Worm (Caenorhabditis elegans) whole organism, L1 larva: ENCODE results near the gene txt-5.
A peak's percentile ranks its signal among the peaks of the same experiment; 100 is the strongest.

ENCODE experiments used
- C04F5.9 ChIP-seq: sonication (generic microtip); optimal IDR thresholded peaks from 2 replicates; lab custom pipeline; 2016; ENCODE audit warnings: missing genetic modification characterization, missing compliant biosample characterization
- C16A3.4 ChIP-seq: fragments of 150-350 bp; optimal IDR thresholded peaks from 2 replicates; lab custom pipeline; 2014; ENCODE audit warnings: missing biosample characterization, missing genetic modification characterization
- C34B4.2 ChIP-seq: sonication (generic microtip); optimal IDR thresholded peaks from 2 replicates; lab custom pipeline; 2017; ENCODE audit warnings: mild to moderate bottlenecking, missing genetic modification characterization, missing compliant biosample characterization
- alr-1 ChIP-seq: fragments of 200-800 bp; sonication (Bioruptor generic); optimal IDR thresholded peaks from 2 replicates; lab custom pipeline; 2018; ENCODE audit warnings: borderline replicate concordance, mild to moderate bottlenecking, missing genetic modification characterization, missing compliant biosample characterization
- aly-2 ChIP-seq: fragments of 150-350 bp; optimal IDR thresholded peaks from 2 replicates; lab custom pipeline; 2014; ENCODE audit warnings: missing biosample characterization, missing genetic modification characterization
- ceh-82 ChIP-seq, 3 experiments: fragments of 150-350 bp in 1 of 3; sonication (generic microtip) in 2 of 3; optimal IDR thresholded peaks; 2 replicates each; lab custom pipeline; 2014 to 2017; ENCODE audit warnings: missing biosample characterization in 3 of 3, missing genetic modification characterization in 3 of 3
- ceh-88 ChIP-seq: fragments of 200-800 bp; sonication (Bioruptor generic); IDR thresholded peaks from 2 replicates; pipeline ENCODE4 v1.3.6; 2022; ENCODE audit warnings: missing genetic modification characterization, missing compliant biosample characterization
- ces-1 ChIP-seq: fragments of 150-350 bp; optimal IDR thresholded peaks from 2 replicates; lab custom pipeline; 2014; ENCODE audit warnings: missing biosample characterization, missing genetic modification reagents, missing genetic modification characterization
- dpl-1 ChIP-seq, 3 experiments: fragments of 150-350 bp in 2 of 3; sonication (generic microtip) in 1 of 3; optimal IDR thresholded peaks; 2 replicates each; lab custom pipeline; 2014 to 2017; ENCODE audit warnings: missing biosample characterization in 3 of 3, missing genetic modification characterization in 3 of 3, missing genetic modification reagents in 3 of 3
- dsc-1 ChIP-seq: sonication (generic microtip); optimal IDR thresholded peaks from 2 replicates; lab custom pipeline; 2016; ENCODE audit warnings: mild to moderate bottlenecking, missing genetic modification characterization, missing compliant biosample characterization
- efl-3 ChIP-seq: fragments of 200-800 bp; sonication (Bioruptor generic); optimal IDR thresholded peaks from 2 replicates; lab custom pipeline; 2018; ENCODE audit warnings: mild to moderate bottlenecking, missing genetic modification characterization, missing compliant biosample characterization
- egl-27 ChIP-seq, 2 experiments: fragments of 150-350 bp in 1 of 2; sonication (generic microtip); optimal IDR thresholded peaks; 3 replicates each; lab custom pipeline; 2017 to 2018; ENCODE audit warnings: missing biosample characterization in 2 of 2, missing genetic modification characterization in 2 of 2, missing genetic modification reagents in 2 of 2
- elt-2 ChIP-seq: sonication (generic microtip); optimal IDR thresholded peaks from 2 replicates; lab custom pipeline; 2016; ENCODE audit warnings: missing genetic modification characterization, mild to moderate bottlenecking, inconsistent platforms, missing compliant biosample characterization, missing genetic modification reagents
- elt-3 ChIP-seq, 6 experiments: fragments of 150-350 bp in 1 of 6; sonication (generic microtip); optimal IDR thresholded peaks; 2 replicates each; lab custom pipeline; 2017 to 2018; ENCODE audit warnings: missing biosample characterization in 6 of 6, missing genetic modification characterization in 6 of 6, inconsistent platforms in 1 of 6
- fkh-10 ChIP-seq: sonication (generic microtip); optimal IDR thresholded peaks from 2 replicates; lab custom pipeline; 2017; ENCODE audit warnings: missing biosample characterization, missing genetic modification reagents, missing genetic modification characterization
- grh-1 ChIP-seq: fragments of 200-800 bp; sonication (Bioruptor generic); IDR thresholded peaks from 2 replicates; pipeline ENCODE4 v1.3.6; 2022; ENCODE audit warnings: missing genetic modification reagents, missing genetic modification characterization, missing compliant biosample characterization
- hlh-17 ChIP-seq: fragments of 200-800 bp; sonication (Bioruptor generic); optimal IDR thresholded peaks from 2 replicates; lab custom pipeline; 2018; ENCODE audit warnings: missing genetic modification characterization, mild to moderate bottlenecking, missing compliant biosample characterization, moderate library complexity, borderline replicate concordance
- hlh-4 ChIP-seq: sonication (generic microtip); optimal IDR thresholded peaks from 2 replicates; lab custom pipeline; 2016; ENCODE audit warnings: mild to moderate bottlenecking, missing genetic modification characterization, missing compliant biosample characterization
- irx-1 ChIP-seq: sonication (generic microtip); optimal IDR thresholded peaks from 2 replicates; lab custom pipeline; 2016; ENCODE audit warnings: missing genetic modification characterization, missing compliant biosample characterization
- isw-1 ChIP-seq: fragments of 200-800 bp; sonication (Bioruptor generic); IDR thresholded peaks from 2 replicates; pipeline ENCODE4 v1.3.6; 2022; ENCODE audit warnings: missing genetic modification characterization, missing compliant biosample characterization
- jun-1 ChIP-seq: fragments of 150-350 bp; optimal IDR thresholded peaks from 2 replicates; lab custom pipeline; 2014; ENCODE audit warnings: missing biosample characterization, missing genetic modification reagents, missing genetic modification characterization
- lin-13 ChIP-seq: fragments of 150-350 bp; optimal IDR thresholded peaks from 2 replicates; lab custom pipeline; 2014; ENCODE audit warnings: missing biosample characterization, missing genetic modification reagents, missing genetic modification characterization
- lin-14 ChIP-seq: fragments of 200-800 bp; sonication (Bioruptor generic); optimal IDR thresholded peaks from 2 replicates; lab custom pipeline; 2018; ENCODE audit warnings: mild to moderate bottlenecking, missing genetic modification characterization, moderate library complexity, missing compliant biosample characterization
- lin-35 ChIP-seq, 2 experiments: fragments of 150-350 bp; optimal IDR thresholded peaks; 2 replicates each; lab custom pipeline; 2014; ENCODE audit warnings: missing biosample characterization in 2 of 2, missing genetic modification characterization in 2 of 2, missing genetic modification reagents in 2 of 2
- lsy-2 ChIP-seq, 2 experiments: fragments of 150-350 bp; optimal IDR thresholded peaks; 2 replicates each; lab custom pipeline; 2014; ENCODE audit warnings: missing biosample characterization in 2 of 2, missing genetic modification characterization in 2 of 2
- mdl-1 ChIP-seq, 2 experiments: fragments of 150-350 bp; optimal IDR thresholded peaks; 2 replicates each; lab custom pipeline; 2014 to 2017; ENCODE audit warnings: missing biosample characterization in 2 of 2, missing genetic modification characterization in 2 of 2, inconsistent platforms in 1 of 2
- mef-2 ChIP-seq: fragments of 150-350 bp; optimal IDR thresholded peaks from 2 replicates; lab custom pipeline; 2014; ENCODE audit warnings: missing biosample characterization, missing genetic modification characterization
- mep-1 ChIP-seq: fragments of 150-350 bp; optimal IDR thresholded peaks from 2 replicates; lab custom pipeline; 2014; ENCODE audit warnings: missing biosample characterization, missing genetic modification characterization
- nhr-19 ChIP-seq: fragments of 200-800 bp; sonication (Bioruptor generic); conservative IDR thresholded peaks from 2 replicates; pipeline ENCODE4 v1.3.6; 2022; ENCODE audit warnings: missing genetic modification characterization, missing compliant biosample characterization
- nhr-76 ChIP-seq: sonication (generic microtip); optimal IDR thresholded peaks from 2 replicates; lab custom pipeline; 2017; ENCODE audit warnings: missing biosample characterization, missing genetic modification characterization
- nhr-84 ChIP-seq: sonication (generic microtip); optimal IDR thresholded peaks from 2 replicates; lab custom pipeline; 2017; ENCODE audit warnings: missing biosample characterization, missing genetic modification characterization
- nhr-85 ChIP-seq: sonication (generic microtip); peaks from one replicate; lab custom pipeline; 2016; ENCODE audit warnings: missing genetic modification characterization, inconsistent platforms, missing compliant biosample characterization
- pag-3 ChIP-seq: sonication (generic microtip); optimal IDR thresholded peaks from 2 replicates; lab custom pipeline; 2017; ENCODE audit warnings: missing genetic modification characterization, mild to moderate bottlenecking, missing compliant biosample characterization, antibody characterized with exemption, borderline replicate concordance; ENCODE audit not compliant: insufficient read depth
- pax-3 ChIP-seq: fragments of 200-800 bp; sonication (Bioruptor generic); optimal IDR thresholded peaks from 2 replicates; lab custom pipeline; 2018; ENCODE audit warnings: mild to moderate bottlenecking, missing genetic modification characterization, moderate library complexity, missing compliant biosample characterization
- pqm-1 ChIP-seq: sonication (generic microtip); optimal IDR thresholded peaks from 3 replicates; lab custom pipeline; 2017; ENCODE audit warnings: missing biosample characterization, missing genetic modification characterization
- rnt-1 ChIP-seq: sonication (generic microtip); optimal IDR thresholded peaks from 2 replicates; lab custom pipeline; 2016; ENCODE audit warnings: mild to moderate bottlenecking, missing genetic modification characterization, moderate library complexity, missing compliant biosample characterization
- skn-1 ChIP-seq: fragments of 150-350 bp; optimal IDR thresholded peaks from 2 replicates; lab custom pipeline; 2014; ENCODE audit warnings: missing biosample characterization, missing genetic modification characterization
- snpc-4 ChIP-seq: fragments of 150-350 bp; optimal IDR thresholded peaks from 2 replicates; lab custom pipeline; 2014; ENCODE audit warnings: missing biosample characterization, missing genetic modification characterization
- snu-23 ChIP-seq: sonication (generic microtip); optimal IDR thresholded peaks from 2 replicates; lab custom pipeline; 2016; ENCODE audit warnings: missing genetic modification characterization, missing compliant biosample characterization
- sptf-1 ChIP-seq: fragments of 150-350 bp; optimal IDR thresholded peaks from 2 replicates; lab custom pipeline; 2014; ENCODE audit warnings: missing biosample characterization, missing genetic modification characterization
- sup-37 ChIP-seq: fragments of 200-800 bp; sonication (Bioruptor generic); optimal IDR thresholded peaks from 2 replicates; lab custom pipeline; 2018; ENCODE audit warnings: mild to moderate bottlenecking, missing genetic modification characterization, missing compliant biosample characterization
- unc-130 ChIP-seq: fragments of 150-350 bp; optimal IDR thresholded peaks from 2 replicates; lab custom pipeline; 2017; ENCODE audit warnings: missing biosample characterization, missing genetic modification characterization, inconsistent platforms
- unc-62 ChIP-seq: fragments of 150-350 bp; optimal IDR thresholded peaks from 2 replicates; lab custom pipeline; 2014; ENCODE audit warnings: missing biosample characterization, missing genetic modification reagents, missing genetic modification characterization
- unc-86 ChIP-seq: sonication (generic microtip); optimal IDR thresholded peaks from 2 replicates; lab custom pipeline; 2016; ENCODE audit warnings: missing genetic modification characterization, missing compliant biosample characterization
- unc-98 ChIP-seq: fragments of 200-800 bp; sonication (Bioruptor generic); IDR thresholded peaks from 2 replicates; pipeline ENCODE4 v1.3.6; 2022; ENCODE audit warnings: missing genetic modification characterization, missing compliant biosample characterization
- vab-15 ChIP-seq: sonication (generic microtip); optimal IDR thresholded peaks from 2 replicates; lab custom pipeline; 2017; ENCODE audit warnings: missing genotype, mild to moderate bottlenecking, missing genetic modification characterization, missing compliant biosample characterization
- xbp-1 ChIP-seq: sonication (generic microtip); optimal IDR thresholded peaks from 2 replicates; lab custom pipeline; 2016; ENCODE audit warnings: missing genetic modification characterization, missing compliant biosample characterization
- zip-4 ChIP-seq: fragments of 200-800 bp; sonication (Bioruptor generic); optimal IDR thresholded peaks from 2 replicates; lab custom pipeline; 2018; ENCODE audit warnings: mild to moderate bottlenecking, missing genetic modification characterization, moderate library complexity, missing compliant biosample characterization
- ztf-4 ChIP-seq: fragments of 150-350 bp; optimal IDR thresholded peaks from 2 replicates; lab custom pipeline; 2014; ENCODE audit warnings: missing biosample characterization, missing genetic modification characterization

Gene txt-5

DNA sequence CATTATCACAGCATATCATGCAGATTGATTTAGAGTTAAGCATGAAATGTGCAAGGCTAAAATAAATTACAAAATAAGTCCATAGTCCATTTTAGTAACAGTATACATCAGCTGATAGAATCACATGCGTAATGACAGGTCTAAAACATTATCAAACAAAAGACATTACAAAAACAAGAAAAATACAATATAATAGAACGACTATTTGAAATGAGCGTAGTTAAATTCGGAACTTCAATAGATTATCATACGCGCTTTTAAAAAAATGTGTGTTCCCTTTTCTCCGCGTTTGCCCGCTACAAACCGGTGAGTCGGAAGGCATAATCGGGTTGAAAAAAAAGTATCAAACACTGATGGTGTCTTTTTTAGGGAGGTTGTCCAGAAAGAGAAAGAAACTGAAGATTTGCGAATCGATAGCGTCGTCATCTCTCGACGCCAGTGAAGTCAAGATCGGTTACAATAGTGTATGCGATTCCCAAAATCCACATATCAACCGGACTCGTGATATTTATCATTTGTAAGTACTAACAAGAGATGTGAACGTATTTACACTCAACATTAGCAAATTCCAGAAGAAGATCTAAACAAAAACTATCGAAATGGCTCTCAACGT, 18.6 kb upstream of the txt-5 start, which contains the start of gene C37C3.2:
Gene C37C3.2, plus strand, starts transcription at position 563 of the 613 bp plus-strand sequence.
- TF ChIP-seq nhr-85 (tag; lab: Kevin White, UChicago) (peak; percentile 39), sup-37 (no peak), lin-35 (GFP tag; optimal IDR thresholded peaks at IDR 0.05; lab: Kevin White, UChicago) (peak in 1 of 2 experiments; percentile 38)

DNA sequence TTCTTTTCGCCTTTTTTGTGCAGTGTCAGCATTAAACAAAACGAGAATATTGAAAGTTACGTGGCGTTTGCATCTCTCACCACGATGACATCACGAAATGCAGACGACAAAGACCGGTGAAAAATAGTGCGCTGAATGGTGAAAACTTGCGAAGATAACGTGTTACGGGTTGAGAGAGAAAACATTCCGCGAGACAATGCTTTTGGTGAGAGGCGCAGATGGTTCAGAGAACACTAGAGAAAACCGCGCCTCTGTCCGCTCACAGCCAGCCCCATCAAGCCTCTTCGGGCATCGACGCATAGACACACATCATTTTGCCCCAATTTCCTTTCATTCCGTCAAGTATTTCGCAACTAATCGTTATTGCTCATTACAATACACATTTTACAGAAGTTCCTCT, 17.7 kb upstream of the txt-5 start, which contains the start of the genes C37C3.9 and C37C3.18:
Gene C37C3.9, minus strand, starts transcription at position 98 of the 400 bp plus-strand sequence.
Gene C37C3.18, plus strand, starts transcription at position 391 of the 400 bp plus-strand sequence.
- TF ChIP-seq hlh-4 = no peak
- no peak for TF ChIP-seq vab-15 (tag; lab: Kevin White, UChicago)
- TF ChIP-seq dsc-1 (tag; lab: Kevin White, UChicago) = peak; percentile 52
- TF ChIP-seq elt-3 (tag; optimal IDR thresholded peaks at IDR 0.05; lab: Kevin White, UChicago) = peak in 1 of 6 experiments; percentile 47
- peak; percentile 14 for TF ChIP-seq irx-1 (tag; lab: Kevin White, UChicago)
- no peak for TF ChIP-seq C04F5.9 (tag; lab: Kevin White, UChicago)
- TF ChIP-seq sup-37 = peak; percentile 22
- peak; percentile 58 for TF ChIP-seq elt-2 (tag; lab: Kevin White, UChicago)
- no peak for TF ChIP-seq grh-1 (GFP tag; lab: Robert Waterston, UW)
- no peak for TF ChIP-seq nhr-76 (tag; lab: Kevin White, UChicago)
- TF ChIP-seq snu-23 (GFP tag; lab: Kevin White, UChicago) = peak; percentile 89
- no peak for TF ChIP-seq nhr-84 (tag; lab: Kevin White, UChicago)
- peak; percentile 92 for TF ChIP-seq lin-14
- no peak for TF ChIP-seq unc-62 (GFP tag; lab: Kevin White, UChicago)
- no peak for TF ChIP-seq ces-1 (GFP tag; lab: Kevin White, UChicago)
- peak in 1 of 2 experiments; percentile 84 for TF ChIP-seq mdl-1 (tag; optimal IDR thresholded peaks at IDR 0.05; lab: Kevin White, UChicago)
- TF ChIP-seq xbp-1 = peak; percentile 85
- peak; percentile 76 for TF ChIP-seq lin-13 (GFP tag; lab: Kevin White, UChicago)
- TF ChIP-seq C16A3.4 (tag; lab: Kevin White, UChicago) = peak; percentile 82
- TF ChIP-seq ztf-4 = peak; percentile 39
- TF ChIP-seq snpc-4 (tag; lab: Kevin White, UChicago) = peak; percentile 60
- TF ChIP-seq pax-3 (tag; lab: Kevin White, UChicago) = peak; percentile 45
- peak; percentile 83 for TF ChIP-seq jun-1
- TF ChIP-seq ceh-82 (tag; optimal IDR thresholded peaks at IDR 0.05; lab: Kevin White, UChicago) = peak; percentile 72 to 82 (median 81)
- TF ChIP-seq lsy-2 (tag; optimal IDR thresholded peaks at IDR 0.05; lab: Kevin White, UChicago) = peak; percentile 72 to 88
- no peak for TF ChIP-seq pqm-1 (tag; lab: Kevin White, UChicago)
- peak; percentile 78 for TF ChIP-seq mep-1
- TF ChIP-seq unc-98 (GFP tag; lab: Robert Waterston, UW) = no peak
- no peak for TF ChIP-seq efl-3 (GFP tag; lab: Kevin White, UChicago)
- TF ChIP-seq ceh-88 (GFP tag; lab: Robert Waterston, UW) = peak; percentile 29; the same call in 1 of the 2 replicates
- TF ChIP-seq nhr-19 (GFP tag; lab: Robert Waterston, UW) = peak; percentile 75
- no peak for TF ChIP-seq alr-1 (tag; lab: Kevin White, UChicago)
- TF ChIP-seq aly-2 (tag; lab: Kevin White, UChicago) = peak; percentile 38
- TF ChIP-seq dpl-1 (GFP tag; optimal IDR thresholded peaks at IDR 0.05; lab: Kevin White, UChicago) = peak; percentile 52 to 60 (median 52)
- peak; percentile 37 for TF ChIP-seq zip-4
- TF ChIP-seq unc-86 (tag; lab: Kevin White, UChicago) = peak; percentile 77
- peak; percentile 5 to 15 for TF ChIP-seq egl-27 (tag; optimal IDR thresholded peaks at IDR 0.05; lab: Kevin White, UChicago)
- peak; percentile 82 for TF ChIP-seq skn-1
- TF ChIP-seq sptf-1 (tag; lab: Kevin White, UChicago) = no peak
- TF ChIP-seq nhr-85 (tag; lab: Kevin White, UChicago) = peak; percentile 89
- TF ChIP-seq fkh-10 = no peak
- peak; percentile 51 for TF ChIP-seq unc-130
- no peak for TF ChIP-seq hlh-17 (GFP tag; lab: Kevin White, UChicago)
- no peak for TF ChIP-seq C34B4.2 (tag; lab: Kevin White, UChicago)
- TF ChIP-seq pag-3 (tag; lab: Kevin White, UChicago) = no peak
- TF ChIP-seq mef-2 (tag; lab: Kevin White, UChicago) = no peak
- peak; percentile 77 for TF ChIP-seq isw-1 (GFP tag; lab: Robert Waterston, UW)
- peak; percentile 81 for TF ChIP-seq rnt-1 (tag; lab: Kevin White, UChicago)
